Fruit fly (Drosophila melanogaster) whole organism, prepupa: ENCODE results near the gene hoe2.

ENCODE experiments used
- CG10631 ChIP-seq: fragments of 200-800 bp; sonication (Bioruptor generic); optimal IDR thresholded peaks from 2 replicates; lab custom pipeline; 2016; ENCODE audit warnings: missing biosample characterization, missing genetic modification characterization
- CG10669 ChIP-seq: fragments of 200-800 bp; sonication (Bioruptor generic); optimal IDR thresholded peaks from 3 replicates; lab custom pipeline; 2018; ENCODE audit warnings: missing biosample characterization, mild to moderate bottlenecking, missing genetic modification characterization, moderate library complexity
- CG11902 ChIP-seq: fragments of 200-800 bp; sonication (Bioruptor generic); optimal IDR thresholded peaks from 3 replicates; lab custom pipeline; 2016; ENCODE audit warnings: missing biosample characterization, missing genetic modification characterization
- CG15336 ChIP-seq: fragments of 200-800 bp; sonication (Bioruptor generic); IDR thresholded peaks from 2 replicates; pipeline ENCODE4 v1.3.6; 2022; ENCODE audit warnings: missing biosample characterization, missing genetic modification characterization
- CG16779 ChIP-seq: fragments of 200-800 bp; sonication (Bioruptor generic); optimal IDR thresholded peaks from 3 replicates; lab custom pipeline; 2017; ENCODE audit warnings: missing biosample characterization, mild to moderate bottlenecking, missing genetic modification characterization
- CG3032 ChIP-seq: fragments of 200-800 bp; optimal IDR thresholded peaks from 2 replicates; lab custom pipeline; 2019; ENCODE audit warnings: missing biosample characterization, mild to moderate bottlenecking, missing genetic modification characterization, moderate library complexity
- CG31627 ChIP-seq: fragments of 200-800 bp; sonication (Bioruptor generic); optimal IDR thresholded peaks from 3 replicates; lab custom pipeline; 2016; ENCODE audit warnings: missing biosample characterization, missing genetic modification characterization
- CG32006 ChIP-seq: fragments of 200-800 bp; sonication (Bioruptor generic); optimal IDR thresholded peaks from 3 replicates; lab custom pipeline; 2017; ENCODE audit warnings: missing biosample characterization, mild to moderate bottlenecking, missing genetic modification characterization
- CG3919 ChIP-seq: fragments of 200-800 bp; sonication (Bioruptor generic); optimal IDR thresholded peaks from 3 replicates; lab custom pipeline; 2016; ENCODE audit warnings: missing biosample characterization, missing genetic modification characterization
- CG6163 ChIP-seq: fragments of 200-800 bp; sonication (Bioruptor generic); IDR thresholded peaks from 3 replicates; pipeline ENCODE4 v1.3.6; 2022; ENCODE audit warnings: missing biosample characterization, missing genetic modification characterization
- CG6854 ChIP-seq: fragments of 200-800 bp; sonication (Bioruptor generic); optimal IDR thresholded peaks from 2 replicates; lab custom pipeline; 2017; ENCODE audit warnings: missing biosample characterization, mild to moderate bottlenecking, missing genetic modification characterization
- CG7368 ChIP-seq: fragments of 200-800 bp; sonication (Bioruptor generic); optimal IDR thresholded peaks from 3 replicates; lab custom pipeline; 2016; ENCODE audit warnings: missing biosample characterization, missing genetic modification characterization
- CG8119 ChIP-seq: fragments of 200-800 bp; sonication (Bioruptor generic); IDR thresholded peaks from 3 replicates; pipeline ENCODE4 v1.3.6; 2022; ENCODE audit warnings: missing biosample characterization, missing genetic modification characterization
- CG8319 ChIP-seq: fragments of 200-800 bp; sonication (Bioruptor generic); optimal IDR thresholded peaks from 3 replicates; lab custom pipeline; 2016; ENCODE audit warnings: missing biosample characterization, missing genetic modification characterization
- CG9139 ChIP-seq: fragments of 200-800 bp; sonication (Bioruptor generic); optimal IDR thresholded peaks from 3 replicates; lab custom pipeline; 2017; ENCODE audit warnings: missing biosample characterization, mild to moderate bottlenecking, missing genetic modification characterization
- Eip93F ChIP-seq: fragments of 200-800 bp; sonication (Bioruptor generic); optimal IDR thresholded peaks from 2 replicates; lab custom pipeline; 2016; ENCODE audit warnings: missing biosample characterization, mild to moderate bottlenecking, missing genetic modification characterization
- Ets21C ChIP-seq: fragments of 200-800 bp; sonication (Bioruptor generic); optimal IDR thresholded peaks from 3 replicates; lab custom pipeline; 2016; ENCODE audit warnings: missing biosample characterization, missing genetic modification characterization
- Ets96B ChIP-seq: fragments of 200-800 bp; optimal IDR thresholded peaks from 2 replicates; lab custom pipeline; 2019; ENCODE audit warnings: missing biosample characterization, mild to moderate bottlenecking, missing genetic modification characterization, moderate library complexity
- Gug ChIP-seq: fragments of 200-800 bp; sonication (Bioruptor generic); IDR thresholded peaks from 2 replicates; pipeline ENCODE4 v1.3.6; 2022; ENCODE audit warnings: missing biosample characterization, missing genetic modification characterization
- Hr38 ChIP-seq: sonication (Bioruptor generic); optimal IDR thresholded peaks from 2 replicates; lab custom pipeline; 2016; ENCODE audit warnings: missing biosample characterization, missing genetic modification characterization
- Hr4 ChIP-seq: fragments of 200-800 bp; sonication (Bioruptor generic); optimal IDR thresholded peaks from 3 replicates; lab custom pipeline; 2016; ENCODE audit warnings: missing biosample characterization, missing genetic modification characterization
- Met ChIP-seq: fragments of 200-800 bp; sonication (Bioruptor generic); optimal IDR thresholded peaks from 3 replicates; lab custom pipeline; 2016; ENCODE audit warnings: missing biosample characterization, missing genetic modification characterization
- Smox ChIP-seq: fragments of 200-800 bp; sonication (Bioruptor generic); optimal IDR thresholded peaks from 3 replicates; lab custom pipeline; 2016; ENCODE audit warnings: missing biosample characterization, missing genetic modification characterization
- Sox102F ChIP-seq: fragments of 200-800 bp; sonication (Bioruptor generic); optimal IDR thresholded peaks from 2 replicates; lab custom pipeline; 2016; ENCODE audit warnings: missing biosample characterization, mild to moderate bottlenecking, missing genetic modification characterization
- Sox14 ChIP-seq: fragments of 200-800 bp; sonication (Bioruptor generic); optimal IDR thresholded peaks from 3 replicates; lab custom pipeline; 2016; ENCODE audit warnings: missing biosample characterization, missing genetic modification characterization
- Sox15 ChIP-seq: fragments of 200-800 bp; sonication (Bioruptor generic); optimal IDR thresholded peaks from 3 replicates; lab custom pipeline; 2016; ENCODE audit warnings: missing biosample characterization, missing genetic modification characterization
- achi ChIP-seq: fragments of 200-800 bp; sonication (Bioruptor generic); optimal IDR thresholded peaks from 3 replicates; lab custom pipeline; 2016; ENCODE audit warnings: missing biosample characterization, missing genetic modification characterization
- acj6 ChIP-seq: fragments of 200-800 bp; sonication (Bioruptor generic); optimal IDR thresholded peaks from 3 replicates; lab custom pipeline; 2016; ENCODE audit warnings: missing biosample characterization, missing genetic modification characterization
- dac ChIP-seq: fragments of 200-800 bp; sonication (Bioruptor generic); optimal IDR thresholded peaks from 2 replicates; lab custom pipeline; 2017; ENCODE audit warnings: missing biosample characterization, mild to moderate bottlenecking, missing genetic modification characterization
- dsx ChIP-seq: fragments of 200-800 bp; optimal IDR thresholded peaks from 3 replicates; lab custom pipeline; 2019; ENCODE audit warnings: missing biosample characterization, mild to moderate bottlenecking, missing genetic modification characterization, moderate library complexity; ENCODE audit not compliant: poor library complexity, severe bottlenecking
- eg ChIP-seq: fragments of 200-800 bp; sonication (Bioruptor generic); IDR thresholded peaks from 3 replicates; pipeline ENCODE4 v1.3.6; 2022; ENCODE audit warnings: missing biosample characterization, missing genetic modification characterization
- fd59A ChIP-seq: fragments of 200-800 bp; sonication (Bioruptor generic); optimal IDR thresholded peaks from 2 replicates; lab custom pipeline; 2017; ENCODE audit warnings: missing biosample characterization, mild to moderate bottlenecking, missing genetic modification characterization, missing genetic modification reagents
- fd85E ChIP-seq: fragments of 200-800 bp; sonication (Bioruptor generic); optimal IDR thresholded peaks from 3 replicates; lab custom pipeline; 2016; ENCODE audit warnings: missing biosample characterization, missing genetic modification characterization
- lz ChIP-seq: fragments of 200-800 bp; sonication (Bioruptor generic); optimal IDR thresholded peaks from 3 replicates; lab custom pipeline; 2016; ENCODE audit warnings: missing biosample characterization, missing genetic modification characterization
- net ChIP-seq: fragments of 200-800 bp; sonication (Bioruptor generic); optimal IDR thresholded peaks from 3 replicates; lab custom pipeline; 2016; ENCODE audit warnings: missing biosample characterization, missing genetic modification characterization
- salr ChIP-seq, 2 experiments: fragments of 200-800 bp; sonication (Bioruptor generic); optimal IDR thresholded peaks; 3 replicates each; lab custom pipeline; 2016 to 2018; ENCODE audit warnings: missing biosample characterization in 2 of 2, missing genetic modification characterization in 2 of 2, mild to moderate bottlenecking in 1 of 2
- spab ChIP-seq: fragments of 200-800 bp; sonication (Bioruptor generic); optimal IDR thresholded peaks from 2 replicates; lab custom pipeline; 2017; ENCODE audit warnings: missing biosample characterization, mild to moderate bottlenecking, missing genetic modification characterization, missing genetic modification reagents
- ss ChIP-seq, 2 experiments: fragments of 200-800 bp; sonication (Bioruptor generic); optimal IDR thresholded peaks; 2 replicates in 1 of 2; 3 replicates in 1 of 2; lab custom pipeline; 2017 to 2018; ENCODE audit warnings: mild to moderate bottlenecking in 2 of 2, missing biosample characterization in 2 of 2, missing genetic modification characterization in 2 of 2, moderate library complexity in 1 of 2
- topi ChIP-seq: fragments of 200-800 bp; sonication (Bioruptor generic); optimal IDR thresholded peaks from 3 replicates; lab custom pipeline; 2016; ENCODE audit warnings: missing biosample characterization, missing genetic modification characterization
- vri ChIP-seq: fragments of 200-800 bp; sonication (Bioruptor generic); optimal IDR thresholded peaks from 3 replicates; lab custom pipeline; 2016; ENCODE audit warnings: missing biosample characterization, mild to moderate bottlenecking, missing genetic modification characterization

The hoe2 gene

dm6 chr2L:4945300-4945699 is 9.1 kb upstream of the hoe2 start, which contains the start of the genes mRpL24 and betaggt-I (continued):
- TF ChIP-seq Sox102F (GFP tag; lab: Kevin White, UChicago) (peak; percentile 92), Hr4 (GFP tag; lab: Kevin White, UChicago) (peak; percentile 95), CG10631 (peak; percentile 98), CG16779 (tag; lab: Kevin White, UChicago) (peak; percentile 90), Sox15 (GFP tag; lab: Kevin White, UChicago) (peak; percentile 96), Ets96B (tag; lab: Kevin White, UChicago) (peak; percentile 98), CG11902 (GFP tag; lab: Kevin White, UChicago) (peak; percentile 92), Met (peak; percentile 95), CG7368 (GFP tag; lab: Kevin White, UChicago) (peak; percentile 90), fd85E (GFP tag; lab: Kevin White, UChicago) (peak; percentile 28), Eip93F (GFP tag; lab: Kevin White, UChicago) (peak; percentile 81), CG6854 (GFP tag; lab: Kevin White, UChicago) (peak; percentile 85), CG3919 (GFP tag; lab: Kevin White, UChicago) (peak; percentile 97), Gug (GFP tag; lab: Robert Waterston, UW) (peak; percentile 98), CG8319 (GFP tag; lab: Kevin White, UChicago) (peak; percentile 89), CG10669 (peak; percentile 96), eg (peak; percentile 99), Sox14 (GFP tag; lab: Kevin White, UChicago) (peak; percentile 96)

dm6 chr2L:4942257-4942792 is 6.1 kb upstream of the hoe2 start, which contains the start of gene synr:
synr (plus strand) TSS chr2L:4942742.
- TF ChIP-seq fd59A (GFP tag; lab: Kevin White, UChicago) (no peak), Smox (no peak), salr (GFP tag; optimal IDR thresholded peaks at IDR 0.05; lab: Kevin White, UChicago) (no peak), CG7368 (GFP tag; lab: Kevin White, UChicago) (no peak), dac (GFP tag; lab: Kevin White, UChicago) (no peak), Hr38 (GFP tag; lab: Kevin White, UChicago) (no peak)

dm6 chr2L:4937060-4937459 is 810 bp upstream of the hoe2 start, which contains the start of gene Sgs1:
Sgs1 (plus strand) TSS chr2L:4937409.
- TF ChIP-seq vri (GFP tag; lab: Kevin White, UChicago) (peak; percentile 8), CG6163 (GFP tag; lab: Robert Waterston, UW) (no peak)

DNA sequence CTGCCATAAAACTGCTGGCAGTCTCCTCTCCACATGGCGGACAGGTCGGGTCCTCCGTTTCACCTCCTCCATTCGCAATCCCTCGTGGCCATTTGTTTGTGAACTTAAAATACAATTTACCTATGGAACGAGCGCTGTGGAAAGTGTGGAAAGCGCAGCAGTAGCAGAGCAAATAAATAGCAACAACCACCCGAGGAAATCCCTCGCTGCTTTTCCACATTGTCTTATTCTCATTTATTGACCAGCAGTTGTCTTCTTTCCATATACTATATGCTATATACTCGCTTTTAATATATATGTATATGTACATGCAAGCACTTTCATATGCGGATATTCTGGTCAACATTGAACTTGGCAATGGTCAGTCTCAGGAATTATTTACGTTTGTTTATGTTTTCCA is 4.0 kb downstream of the hoe2 start, which contains the start of gene hoe1:
TSS of gene hoe1 (minus strand) at position 101 of the 400 bp plus-strand sequence.
- TF ChIP-seq topi (GFP tag; lab: Kevin White, UChicago) = no peak
- no peak for TF ChIP-seq Ets21C (GFP tag; lab: Kevin White, UChicago)
- no peak for TF ChIP-seq eg
- no peak for TF ChIP-seq Met
- TF ChIP-seq dac (GFP tag; lab: Kevin White, UChicago) = no peak
- no peak for TF ChIP-seq CG10669

DNA sequence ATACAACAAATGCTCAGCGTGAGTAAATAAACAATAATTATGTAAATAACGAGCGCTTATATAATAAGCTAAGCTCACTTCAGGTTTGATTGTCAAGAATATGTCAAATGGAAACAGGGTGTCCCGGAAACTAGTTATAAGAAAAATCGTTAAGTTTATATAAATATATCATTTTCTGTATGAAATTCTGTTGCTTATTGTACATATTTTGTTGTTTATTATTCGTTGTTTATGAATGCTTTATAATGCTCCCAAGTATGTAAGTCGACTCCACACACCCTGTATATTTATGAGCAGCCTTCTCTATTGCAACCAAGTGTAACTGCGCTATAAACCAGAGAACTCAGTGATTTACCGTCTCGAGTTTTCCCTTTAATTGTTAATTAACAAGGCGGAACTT is 5.7 kb downstream of the hoe2 start:
- TF ChIP-seq CG15336 (GFP tag; lab: Robert Waterston, UW) (peak; percentile 66; the same call in 1 of the 2 replicates), topi (GFP tag; lab: Kevin White, UChicago) (no peak), salr (GFP tag; optimal IDR thresholded peaks at IDR 0.05; lab: Kevin White, UChicago) (no peak), Hr4 (GFP tag; lab: Kevin White, UChicago) (peak; percentile 11), CG32006 (GFP tag; lab: Kevin White, UChicago) (peak; percentile 11), ss (GFP tag; optimal IDR thresholded peaks at IDR 0.05; lab: Kevin White, UChicago) (no peak), Eip93F (GFP tag; lab: Kevin White, UChicago) (no peak), achi (no peak), net (GFP tag; lab: Kevin White, UChicago) (no peak), fd85E (GFP tag; lab: Kevin White, UChicago) (no peak), CG3032 (tag; lab: Kevin White, UChicago) (no peak), acj6 (GFP tag; lab: Kevin White, UChicago) (peak; percentile 9), CG6163 (GFP tag; lab: Robert Waterston, UW) (peak; percentile 61; the same call in 2 of the 3 replicates), Ets21C (GFP tag; lab: Kevin White, UChicago) (no peak), CG3919 (GFP tag; lab: Kevin White, UChicago) (no peak), CG9139 (GFP tag; lab: Kevin White, UChicago) (no peak), CG8319 (GFP tag; lab: Kevin White, UChicago) (no peak), Met (no peak), dsx (GFP tag; lab: Kevin White, UChicago) (no peak), CG8119 (GFP tag; lab: Robert Waterston, UW) (peak; percentile 60; the same call in 2 of the 3 replicates), CG7368 (GFP tag; lab: Kevin White, UChicago) (no peak), Smox (no peak), spab (no peak), Ets96B (tag; lab: Kevin White, UChicago) (no peak), CG31627 (GFP tag; lab: Kevin White, UChicago) (no peak), lz (GFP tag; lab: Kevin White, UChicago) (no peak), dac (GFP tag; lab: Kevin White, UChicago) (no peak)
